Fruit fly (Drosophila melanogaster) whole organism, wandering third instar larva: ENCODE data around the gene CG1998.

ENCODE experiments used
- Abd-B ChIP-seq: fragments of >200 bp; optimal IDR thresholded peaks from 2 replicates; lab custom pipeline; 2017; ENCODE audit warnings: missing biosample characterization, missing genetic modification characterization
- CG32264 ChIP-seq: fragments of 200-800 bp; sonication (Bioruptor generic); optimal IDR thresholded peaks from 2 replicates; lab custom pipeline; 2016; ENCODE audit warnings: missing biosample characterization, missing genetic modification characterization
- CG9705 ChIP-seq: fragments of 200-800 bp; sonication (Bioruptor generic); optimal IDR thresholded peaks from 2 replicates; lab custom pipeline; 2018; ENCODE audit warnings: missing biosample characterization, mild to moderate bottlenecking, missing genetic modification characterization
- CrebA ChIP-seq: fragments of 200-800 bp; sonication (Bioruptor generic); optimal IDR thresholded peaks from 2 replicates; lab custom pipeline; 2016; ENCODE audit warnings: missing biosample characterization, mild to moderate bottlenecking, missing genetic modification characterization, borderline replicate concordance
- Dif ChIP-seq: fragments of 200-275, 200-300 bp; sonication (Bioruptor generic); optimal IDR thresholded peaks from 2 replicates; lab custom pipeline; 2018; ENCODE audit warnings: missing biosample characterization, missing genetic modification characterization; ENCODE audit not compliant: partially characterized antibody
- GATAd ChIP-seq: sonication (Bioruptor generic); optimal IDR thresholded peaks from 2 replicates; lab custom pipeline; 2016; ENCODE audit warnings: missing biosample characterization, missing genetic modification characterization
- HLH106 ChIP-seq: fragments of 200-800 bp; optimal IDR thresholded peaks from 3 replicates; lab custom pipeline; 2019; ENCODE audit warnings: missing biosample characterization, mild to moderate bottlenecking, missing genetic modification characterization, moderate library complexity
- Hnf4 ChIP-seq: fragments of 200-800 bp; sonication (Bioruptor generic); optimal IDR thresholded peaks from 2 replicates; lab custom pipeline; 2016; ENCODE audit warnings: missing biosample characterization, mild to moderate bottlenecking, missing genetic modification characterization
- Hr78 ChIP-seq: fragments of >200 bp; optimal IDR thresholded peaks from 2 replicates; lab custom pipeline; 2017; ENCODE audit warnings: missing biosample characterization, missing genetic modification characterization
- Hr83 ChIP-seq: fragments of 200-300 bp; sonication (Bioruptor generic); optimal IDR thresholded peaks from 2 replicates; lab custom pipeline; 2016; ENCODE audit warnings: missing biosample characterization, mild to moderate bottlenecking, missing genetic modification characterization, moderate library complexity; ENCODE audit not compliant: poor library complexity, severe bottlenecking
- Jra ChIP-seq: sonication (Bioruptor generic); optimal IDR thresholded peaks from 2 replicates; lab custom pipeline; 2016; ENCODE audit warnings: missing biosample characterization, missing genetic modification characterization
- Mio ChIP-seq: sonication (Bioruptor generic); optimal IDR thresholded peaks from 2 replicates; lab custom pipeline; 2016; ENCODE audit warnings: missing biosample characterization, missing genetic modification characterization
- Myc ChIP-seq: fragments of >200 bp; optimal IDR thresholded peaks from 2 replicates; lab custom pipeline; 2017
- N ChIP-seq: fragments of >200 bp; optimal IDR thresholded peaks from 2 replicates; lab custom pipeline; 2018; ENCODE audit warnings: missing biosample characterization, missing external identifiers, missing genetic modification characterization
- OdsH ChIP-seq: fragments of 200-800 bp; sonication (Bioruptor generic); optimal IDR thresholded peaks from 2 replicates; lab custom pipeline; 2016; ENCODE audit warnings: missing biosample characterization, mild to moderate bottlenecking, missing genetic modification characterization
- Rel ChIP-seq, 2 experiments: fragments of 200-800 bp; sonication (Bioruptor generic) in 1 of 2; optimal IDR thresholded peaks; 2 replicates in 1 of 2; 3 replicates in 1 of 2; lab custom pipeline; 2016 to 2019; ENCODE audit warnings: mild to moderate bottlenecking in 2 of 2, missing biosample characterization in 2 of 2, missing genetic modification characterization in 2 of 2, moderate library complexity in 1 of 2
- Sp1 ChIP-seq: fragments of 200-800 bp; sonication (Bioruptor generic); optimal IDR thresholded peaks from 3 replicates; lab custom pipeline; 2019; ENCODE audit warnings: missing biosample characterization, mild to moderate bottlenecking, missing genetic modification characterization, moderate library complexity
- Vsx2 ChIP-seq: fragments of 200-300, 225-300 bp; sonication (Bioruptor generic); optimal IDR thresholded peaks from 2 replicates; lab custom pipeline; 2018; ENCODE audit warnings: missing biosample characterization, missing genetic modification characterization; ENCODE audit not compliant: partially characterized antibody
- br ChIP-seq: fragments of 200-800 bp; sonication (Bioruptor generic); optimal IDR thresholded peaks from 2 replicates; lab custom pipeline; 2016; ENCODE audit warnings: missing biosample characterization, missing genetic modification characterization
- brk ChIP-seq: fragments of 200-800 bp; sonication (Bioruptor generic); optimal IDR thresholded peaks from 2 replicates; lab custom pipeline; 2016; ENCODE audit warnings: missing biosample characterization, mild to moderate bottlenecking, missing genetic modification characterization
- dsf ChIP-seq: sonication (Bioruptor generic); optimal IDR thresholded peaks from 2 replicates; lab custom pipeline; 2016; ENCODE audit warnings: missing biosample characterization, missing genetic modification characterization, borderline replicate concordance
- ey ChIP-seq: fragments of 200-800 bp; sonication (Bioruptor generic); optimal IDR thresholded peaks from 2 replicates; lab custom pipeline; 2016; ENCODE audit warnings: missing biosample characterization, missing genetic modification characterization
- foxo ChIP-seq, 2 experiments: fragments of 200-800 bp; sonication (Bioruptor generic); optimal IDR thresholded peaks; 2 replicates in 1 of 2; 3 replicates in 1 of 2; lab custom pipeline; 2016 to 2017; ENCODE audit warnings: missing biosample characterization in 2 of 2, missing genetic modification characterization in 2 of 2
- fru ChIP-seq: fragments of 200-800 bp; sonication (Bioruptor generic); optimal IDR thresholded peaks from 3 replicates; lab custom pipeline; 2016; ENCODE audit warnings: missing biosample characterization, mild to moderate bottlenecking, missing genetic modification characterization
- h ChIP-seq: fragments of 200-800 bp; sonication (Bioruptor generic); optimal IDR thresholded peaks from 3 replicates; lab custom pipeline; 2016; ENCODE audit warnings: missing biosample characterization, mild to moderate bottlenecking, missing genetic modification characterization
- jim ChIP-seq: fragments of 175-275, 200-325 bp; sonication (Bioruptor generic); optimal IDR thresholded peaks from 2 replicates; lab custom pipeline; 2016; ENCODE audit warnings: missing biosample characterization, mild to moderate bottlenecking, missing genetic modification characterization
- lola ChIP-seq: fragments of >200 bp; optimal IDR thresholded peaks from 2 replicates; lab custom pipeline; 2017; ENCODE audit warnings: missing biosample characterization, missing genetic modification characterization
- pan ChIP-seq: fragments of >200 bp; optimal IDR thresholded peaks from 2 replicates; lab custom pipeline; 2017
- psq ChIP-seq: fragments of 200-800 bp; sonication (Bioruptor generic); optimal IDR thresholded peaks from 3 replicates; lab custom pipeline; 2017; ENCODE audit warnings: missing biosample characterization, mild to moderate bottlenecking, missing genetic modification characterization, moderate library complexity
- rgr ChIP-seq: fragments of 200-800 bp; sonication (Bioruptor generic); optimal IDR thresholded peaks from 3 replicates; lab custom pipeline; 2016; ENCODE audit warnings: missing biosample characterization, mild to moderate bottlenecking, missing genetic modification characterization
- sage ChIP-seq: fragments of 200-800 bp; sonication (Bioruptor generic); optimal IDR thresholded peaks from 2 replicates; lab custom pipeline; 2016; ENCODE audit warnings: missing biosample characterization, mild to moderate bottlenecking, missing genetic modification characterization
- tai ChIP-seq: sonication (Bioruptor generic); optimal IDR thresholded peaks from 2 replicates; lab custom pipeline; 2016; ENCODE audit warnings: missing biosample characterization, missing genetic modification characterization
- usp ChIP-seq: fragments of >200 bp; optimal IDR thresholded peaks from 2 replicates; lab custom pipeline; 2017; ENCODE audit warnings: missing biosample characterization, missing genetic modification characterization
- woc ChIP-seq: sonication (Bioruptor generic); optimal IDR thresholded peaks from 2 replicates; lab custom pipeline; 2016; ENCODE audit warnings: missing biosample characterization, mild to moderate bottlenecking, missing genetic modification characterization

Gene CG1998

dm6 chrX:13375489-13375997 is 37.3 kb downstream of the CG1998 start:
- no peak for TF ChIP-seq CG32264 (GFP tag; lab: Kevin White, UChicago)
- TF ChIP-seq Rel (GFP tag; optimal IDR thresholded peaks at IDR 0.05; lab: Kevin White, UChicago), result no peak
- no peak for TF ChIP-seq Rel (tag; optimal IDR thresholded peaks at IDR 0.05; lab: Kevin White, UChicago)
- TF ChIP-seq Hr78 (GFP tag; lab: Kevin White, UChicago), result no peak
- TF ChIP-seq rgr, result no peak
- TF ChIP-seq usp, result no peak
- no peak for TF ChIP-seq sage (GFP tag; lab: Kevin White, UChicago)
- TF ChIP-seq Vsx2 (GFP tag; lab: Kevin White, UChicago), result no peak
- TF ChIP-seq pan (lab: Kevin White, UChicago), result no peak
- no peak for TF ChIP-seq h (GFP tag; lab: Kevin White, UChicago)
- TF ChIP-seq psq (GFP tag; lab: Kevin White, UChicago), result no peak
- no peak for TF ChIP-seq Sp1 (GFP tag; lab: Kevin White, UChicago)
- TF ChIP-seq Dif (GFP tag; lab: Kevin White, UChicago), result no peak
- no peak for TF ChIP-seq CG9705 (GFP tag; lab: Kevin White, UChicago)
- TF ChIP-seq Myc (lab: Kevin White, UChicago), result no peak
- no peak for TF ChIP-seq OdsH
- TF ChIP-seq ey (GFP tag; lab: Kevin White, UChicago), result no peak
- no peak for TF ChIP-seq Jra (GFP tag; lab: Kevin White, UChicago)
- no peak for TF ChIP-seq dsf (GFP tag; lab: Kevin White, UChicago)
- no peak for TF ChIP-seq tai

DNA sequence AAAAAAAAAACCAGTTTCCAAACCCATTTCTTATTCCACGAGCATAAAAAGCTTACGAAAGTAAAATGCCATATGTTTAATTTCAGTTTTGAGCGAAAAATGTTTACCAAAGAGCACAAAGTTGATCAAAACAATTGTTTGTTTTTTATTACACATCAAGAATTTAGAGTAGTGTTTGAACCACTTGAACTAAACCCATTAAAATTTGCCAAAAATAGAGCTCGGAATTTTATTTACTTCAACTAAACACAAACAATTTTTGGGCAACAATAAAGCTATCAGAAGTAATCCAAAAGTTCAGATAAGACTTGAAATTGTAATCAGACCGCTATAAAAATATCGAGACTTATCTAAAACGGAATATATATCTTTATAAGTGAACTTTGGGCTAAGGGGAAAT is 37.9 kb downstream of the CG1998 start:
- no peak for TF ChIP-seq fru (GFP tag; lab: Kevin White, UChicago)
- no peak for TF ChIP-seq Hr78 (GFP tag; lab: Kevin White, UChicago)
- no peak for TF ChIP-seq sage (GFP tag; lab: Kevin White, UChicago)
- no peak for TF ChIP-seq Myc (lab: Kevin White, UChicago)
- TF ChIP-seq foxo (GFP tag; optimal IDR thresholded peaks at IDR 0.05; lab: Kevin White, UChicago), result no peak
- no peak for TF ChIP-seq Abd-B (GFP tag; lab: Kevin White, UChicago)
- no peak for TF ChIP-seq usp
- TF ChIP-seq CrebA, result no peak
- TF ChIP-seq Sp1 (GFP tag; lab: Kevin White, UChicago), result no peak
- TF ChIP-seq OdsH, result no peak
- TF ChIP-seq brk (GFP tag; lab: Kevin White, UChicago), result no peak
- TF ChIP-seq Dif (GFP tag; lab: Kevin White, UChicago), result no peak
- no peak for TF ChIP-seq GATAd (GFP tag; lab: Kevin White, UChicago)
- TF ChIP-seq Mio (GFP tag; lab: Kevin White, UChicago), result no peak

dm6 chrX:13374154-13374536 is 38.7 kb downstream of the CG1998 start:
- TF ChIP-seq dsf (GFP tag; lab: Kevin White, UChicago) (no peak), Hr83 (GFP tag; lab: Kevin White, UChicago) (no peak), fru (GFP tag; lab: Kevin White, UChicago) (no peak), lola (GFP tag; lab: Kevin White, UChicago) (no peak), woc (GFP tag; lab: Kevin White, UChicago) (no peak), HLH106 (no peak), Hnf4 (GFP tag; lab: Kevin White, UChicago) (no peak), Dif (GFP tag; lab: Kevin White, UChicago) (no peak), Sp1 (GFP tag; lab: Kevin White, UChicago) (no peak), Jra (GFP tag; lab: Kevin White, UChicago) (no peak), GATAd (GFP tag; lab: Kevin White, UChicago) (no peak), N (GFP tag; lab: Kevin White, UChicago) (no peak), jim (GFP tag; lab: Kevin White, UChicago) (no peak), br (GFP tag; lab: Kevin White, UChicago) (no peak)
